Worm (Caenorhabditis elegans): ENCODE measurements around the gene zip-9.

Gene zip-9

DNA sequence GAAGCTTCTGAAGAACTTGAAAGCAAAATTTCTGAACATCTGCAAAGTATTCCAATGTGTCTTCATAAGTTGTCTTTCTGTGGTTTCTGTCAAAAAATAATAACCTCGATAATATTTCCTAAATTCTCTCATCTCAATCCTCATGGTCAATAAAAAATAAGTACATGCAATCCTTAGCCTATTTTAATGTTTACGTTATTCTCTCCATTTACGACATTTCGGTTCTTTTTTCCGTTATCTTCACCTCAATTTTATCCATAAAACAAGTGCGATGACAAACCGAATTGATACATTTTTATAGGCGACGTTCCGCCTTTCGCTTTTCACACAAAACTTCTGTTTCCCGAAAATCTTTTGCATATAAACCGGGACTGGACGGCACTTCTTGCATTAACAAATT is 7.2 kb downstream of the zip-9 start, which contains the start of gene col-153:
col-153 (plus strand) TSS at position 301 of the 400 bp plus-strand sequence.
- TF ChIP-seq elt-4 (tag; optimal IDR thresholded peaks at IDR 0.05) = no peak
- TF ChIP-seq hlh-8 (tag; optimal IDR thresholded peaks at IDR 0.05) = no peak
- no peak for TF ChIP-seq tbx-7 (tag; optimal IDR thresholded peaks at IDR 0.05)
- no peak for TF ChIP-seq ama-1 (optimal IDR thresholded peaks at IDR 0.05)
- no peak for TF ChIP-seq ceh-18 (tag; optimal IDR thresholded peaks at IDR 0.05)
- no peak for TF ChIP-seq madf-2 (tag; optimal IDR thresholded peaks at IDR 0.05)
- TF ChIP-seq nfya-1 (tag; optimal IDR thresholded peaks at IDR 0.05) = no peak
- TF ChIP-seq pat-9 (tag; optimal IDR thresholded peaks at IDR 0.05) = no peak
- TF ChIP-seq ceh-48 (tag; optimal IDR thresholded peaks at IDR 0.05) = no peak
- TF ChIP-seq ceh-24 (tag; optimal IDR thresholded peaks at IDR 0.05) = no peak
- no peak for TF ChIP-seq ceh-14 (tag; optimal IDR thresholded peaks at IDR 0.05)
- no peak for TF ChIP-seq pax-1 (tag; optimal IDR thresholded peaks at IDR 0.05)
- no peak for TF ChIP-seq ceh-2 (tag; optimal IDR thresholded peaks at IDR 0.05)
- TF ChIP-seq ceh-31 (tag; optimal IDR thresholded peaks at IDR 0.05) = no peak

- no peak for TF ChIP-seq hlh-15 (tag; optimal IDR thresholded peaks at IDR 0.05)
- peak; percentile 27 for TF ChIP-seq ceh-31 (tag; optimal IDR thresholded peaks at IDR 0.05)
- TF ChIP-seq ceh-18 (tag; optimal IDR thresholded peaks at IDR 0.05) = peak; percentile 90
- TF ChIP-seq elt-4 (tag; optimal IDR thresholded peaks at IDR 0.05) = no peak
- peak; percentile 42 for TF ChIP-seq tbx-2 (tag; optimal IDR thresholded peaks at IDR 0.05)
- peak; percentile 51 for TF ChIP-seq hlh-30 (tag; optimal IDR thresholded peaks at IDR 0.05; ENCODE audit: insufficient read depth)
- TF ChIP-seq ceh-14 (tag; optimal IDR thresholded peaks at IDR 0.05) = no peak
- no peak for TF ChIP-seq pha-4 (tag; optimal IDR thresholded peaks at IDR 0.05)
- TF ChIP-seq nfya-1 (tag; optimal IDR thresholded peaks at IDR 0.05) = peak; percentile 19
- TF ChIP-seq rnt-1 (tag; optimal IDR thresholded peaks at IDR 0.05) = peak; percentile 9
- TF ChIP-seq unc-55 (GFP tag; optimal IDR thresholded peaks at IDR 0.05) = peak; percentile 5
- no peak for TF ChIP-seq mec-3 (tag; optimal IDR thresholded peaks at IDR 0.05; ENCODE audit: borderline replicate concordance)
- peak; percentile 29 for TF ChIP-seq unc-42 (tag; optimal IDR thresholded peaks at IDR 0.05)
- TF ChIP-seq C08G9.2 (tag; optimal IDR thresholded peaks at IDR 0.05) = peak; percentile 8
Measured at ce11 chrV:10951655-10952278, 9.5 kb downstream of the zip-9 start, which contains the start of gene F17C11.4. TSS of gene F17C11.4 (plus strand) at chrV:10951860.

ce11 chrV:10953471-10954155 is 11.4 kb downstream of the zip-9 start:
- TF ChIP-seq hlh-30 (tag; optimal IDR thresholded peaks at IDR 0.05; ENCODE audit: insufficient read depth) = no peak
- no peak for TF ChIP-seq dve-1 (tag; optimal IDR thresholded peaks at IDR 0.05)
- no peak for TF ChIP-seq ceh-24 (tag; optimal IDR thresholded peaks at IDR 0.05)
- no peak for TF ChIP-seq elt-2 (tag; optimal IDR thresholded peaks at IDR 0.05)
- TF ChIP-seq hlh-6 (tag; optimal IDR thresholded peaks at IDR 0.05) = no peak
- TF ChIP-seq odd-2 (tag; optimal IDR thresholded peaks at IDR 0.05) = no peak
- TF ChIP-seq npax-4 (tag; optimal IDR thresholded peaks at IDR 0.05) = no peak
- no peak for TF ChIP-seq Y22D7AL.16 (tag; optimal IDR thresholded peaks at IDR 0.05)
- no peak for TF ChIP-seq T23F11.4 (GFP tag; optimal IDR thresholded peaks at IDR 0.05)
- no peak for TF ChIP-seq ref-2 (tag; optimal IDR thresholded peaks at IDR 0.05)
- no peak for TF ChIP-seq fkh-10 (GFP tag; optimal IDR thresholded peaks at IDR 0.05)
- TF ChIP-seq fkh-6 (tag; optimal IDR thresholded peaks at IDR 0.05) = no peak
- no peak for TF ChIP-seq zip-5 (tag; optimal IDR thresholded peaks at IDR 0.05)
- no peak for TF ChIP-seq ceh-19 (GFP tag; optimal IDR thresholded peaks at IDR 0.05)

DNA sequence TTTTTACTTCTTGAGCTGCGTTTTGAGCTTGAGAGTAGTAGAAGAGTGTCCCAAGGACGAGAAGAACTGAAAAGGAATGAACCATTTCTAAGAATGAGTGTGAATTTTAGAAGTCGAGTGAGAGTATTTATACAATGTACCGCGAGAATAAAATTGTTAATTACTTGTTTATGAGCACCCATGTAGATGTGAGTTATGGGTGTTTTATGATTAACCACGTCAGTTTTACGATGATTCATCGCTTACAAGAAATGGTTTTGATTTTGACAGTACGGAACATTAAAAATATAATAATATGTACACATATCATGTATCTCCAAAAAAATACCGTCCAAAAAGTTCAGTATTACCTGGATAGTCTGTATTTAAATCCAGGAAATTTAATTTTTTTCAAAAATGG is 12.1 kb downstream of the zip-9 start, which contains the start of gene clec-221:
clec-221 (minus strand) TSS at position 101 of the 400 bp plus-strand sequence.
- TF ChIP-seq tbx-7 (tag; optimal IDR thresholded peaks at IDR 0.05) (no peak), pros-1 (tag; optimal IDR thresholded peaks at IDR 0.05) (no peak), ceh-48 (tag; optimal IDR thresholded peaks at IDR 0.05) (no peak), ttx-3 (tag; optimal IDR thresholded peaks at IDR 0.05) (no peak), unc-42 (tag; optimal IDR thresholded peaks at IDR 0.05) (no peak), K02D7.2 (tag; optimal IDR thresholded peaks at IDR 0.05) (no peak), fkh-6 (tag; optimal IDR thresholded peaks at IDR 0.05) (no peak), T23F11.4 (GFP tag; optimal IDR thresholded peaks at IDR 0.05) (no peak), ceh-14 (tag; optimal IDR thresholded peaks at IDR 0.05) (no peak), fkh-10 (GFP tag; optimal IDR thresholded peaks at IDR 0.05) (no peak), hlh-15 (tag; optimal IDR thresholded peaks at IDR 0.05) (no peak), pag-3 (tag; optimal IDR thresholded peaks at IDR 0.05; ENCODE audit: borderline replicate concordance) (no peak), ceh-2 (tag; optimal IDR thresholded peaks at IDR 0.05) (no peak), hlh-8 (tag; optimal IDR thresholded peaks at IDR 0.05) (no peak), fax-1 (tag; optimal IDR thresholded peaks at IDR 0.05) (no peak), elt-2 (tag; optimal IDR thresholded peaks at IDR 0.05) (no peak), gmeb-2 (tag; optimal IDR thresholded peaks at IDR 0.05) (no peak)

All from whole organism, late embryonic.